Worm (Caenorhabditis elegans): ENCODE data around the gene Y9C2UA.1.

The Y9C2UA.1 gene

DNA sequence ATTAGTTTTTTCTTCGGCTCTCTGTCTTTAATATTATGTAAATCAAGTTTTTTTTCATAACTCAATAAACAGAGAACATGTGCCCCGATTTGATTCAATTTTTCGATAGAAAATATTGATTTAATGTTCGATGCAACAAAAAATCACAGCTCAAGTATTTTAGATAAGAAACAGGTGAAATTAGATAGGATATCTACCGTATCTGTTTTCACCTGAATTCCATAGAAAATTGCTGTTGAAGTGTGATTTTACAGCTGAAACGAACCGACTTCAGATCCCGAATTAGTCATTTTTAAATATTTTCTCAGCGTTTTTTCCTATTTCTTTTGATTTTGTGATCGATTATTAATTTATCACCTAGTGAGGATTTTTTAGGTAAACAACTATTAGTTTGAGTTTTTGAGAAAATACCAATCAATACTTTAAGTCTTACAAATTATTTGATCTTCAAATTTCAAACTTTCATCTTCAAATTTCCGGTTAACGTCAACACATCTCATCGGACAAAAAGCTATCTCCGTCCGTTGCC, at the start of gene Y9C2UA.1:
Y9C2UA.1 (plus strand) TSS at position 479 of the 529 bp plus-strand sequence.
- TF ChIP-seq nhr-11 (tag; optimal IDR thresholded peaks at IDR 0.05) (no peak), mab-5 (tag; optimal IDR thresholded peaks at IDR 0.05) (no peak), ztf-1 (GFP tag; conservative IDR thresholded peaks at IDR 0.05) (no peak), nhr-237 (tag; optimal IDR thresholded peaks at IDR 0.05) (no peak), lin-11 (tag; optimal IDR thresholded peaks at IDR 0.05) (no peak), C34F6.9 (tag; optimal IDR thresholded peaks at IDR 0.05) (no peak), nhr-10 (tag; optimal IDR thresholded peaks at IDR 0.05) (no peak), skn-1 (tag; optimal IDR thresholded peaks at IDR 0.05) (no peak), aly-2 (tag; optimal IDR thresholded peaks at IDR 0.05) (no peak), lsy-2 (tag; optimal IDR thresholded peaks at IDR 0.05) (no peak), nhr-129 (tag; optimal IDR thresholded peaks at IDR 0.05) (no peak)

ce11 chrII:9092910-9093309, 46.5 kb upstream of the Y9C2UA.1 start:
- TF ChIP-seq fos-1 (tag; optimal IDR thresholded peaks at IDR 0.05) (peak; percentile 92), ztf-11 (tag; optimal IDR thresholded peaks at IDR 0.05) (no peak), sma-9 (GFP tag; optimal IDR thresholded peaks at IDR 0.05) (peak; percentile 28), sma-9 (tag; optimal IDR thresholded peaks at IDR 0.05) (no peak), nhr-11 (tag; optimal IDR thresholded peaks at IDR 0.05) (no peak), nhr-25 (tag; optimal IDR thresholded peaks at IDR 0.05) (peak; percentile 10)

DNA sequence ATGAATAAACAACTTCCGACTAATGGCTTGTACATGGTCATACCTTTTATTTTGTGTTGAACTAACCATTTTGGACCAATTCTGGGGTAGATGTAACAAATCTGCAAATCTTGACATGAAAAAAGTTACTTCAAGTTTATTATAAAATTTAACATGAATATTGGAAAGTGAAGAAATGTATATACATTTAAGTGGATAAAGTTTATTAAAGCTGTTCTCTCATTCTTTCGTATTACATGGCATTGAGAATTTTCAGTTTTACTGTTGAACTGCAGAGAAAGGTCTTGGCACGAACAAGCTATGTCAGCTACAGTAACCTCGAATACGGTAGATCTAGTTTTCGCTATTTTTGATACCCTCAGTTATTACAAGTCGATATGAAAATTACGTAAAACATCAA, 45.9 kb upstream of the Y9C2UA.1 start, which contains the start of gene C07H4.1:
C07H4.1 (minus strand) TSS at position 101 of the 400 bp plus-strand sequence.
- TF ChIP-seq sma-9 (GFP tag; optimal IDR thresholded peaks at IDR 0.05) (no peak), sma-9 (tag; optimal IDR thresholded peaks at IDR 0.05) (no peak), alr-1 (tag; optimal IDR thresholded peaks at IDR 0.05) (no peak), ztf-11 (tag; optimal IDR thresholded peaks at IDR 0.05) (no peak), crh-2 (tag; optimal IDR thresholded peaks at IDR 0.05) (no peak), C34F6.9 (tag; optimal IDR thresholded peaks at IDR 0.05) (no peak), nhr-6 (tag; optimal IDR thresholded peaks at IDR 0.05) (no peak), nhr-21 (tag; optimal IDR thresholded peaks at IDR 0.05) (no peak), lin-11 (tag; optimal IDR thresholded peaks at IDR 0.05) (no peak), lsy-2 (tag; optimal IDR thresholded peaks at IDR 0.05) (no peak), lin-13 (GFP tag; optimal IDR thresholded peaks at IDR 0.05) (no peak), elt-3 (tag; optimal IDR thresholded peaks at IDR 0.05) (no peak), elt-1 (tag; optimal IDR thresholded peaks at IDR 0.05) (no peak), ztf-4 (tag; optimal IDR thresholded peaks at IDR 0.05) (no peak), ceh-16 (tag; optimal IDR thresholded peaks at IDR 0.05) (no peak), unc-39 (tag; optimal IDR thresholded peaks at IDR 0.05) (no peak), ZK546.5 (tag; optimal IDR thresholded peaks at IDR 0.05) (no peak)

ce11 chrII:9094247-9094790, 45.1 kb upstream of the Y9C2UA.1 start:
- TF ChIP-seq fos-1 (tag; optimal IDR thresholded peaks at IDR 0.05), result peak; percentile 100
- TF ChIP-seq nhr-129 (tag; optimal IDR thresholded peaks at IDR 0.05), result no peak

DNA sequence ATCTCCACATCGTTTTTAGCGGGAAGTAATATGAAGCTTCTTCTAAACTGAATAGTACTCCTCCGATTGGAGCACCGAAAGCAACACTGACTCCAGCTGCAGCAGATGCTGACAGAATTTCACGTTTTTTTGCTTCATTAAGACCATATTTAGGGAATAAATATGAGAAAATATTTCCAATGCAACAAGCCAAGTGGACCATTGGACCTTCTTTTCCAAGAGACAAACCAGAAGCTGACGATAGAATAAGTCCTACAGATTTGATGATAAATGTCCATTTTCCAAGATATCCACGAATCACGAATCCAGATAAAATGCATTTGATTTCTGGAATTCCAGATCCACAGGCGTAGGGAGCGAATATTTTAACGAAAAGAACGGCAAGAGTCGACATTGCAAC, 42.1 kb upstream of the Y9C2UA.1 start:
- TF ChIP-seq ztf-4 (tag; optimal IDR thresholded peaks at IDR 0.05), result no peak
- TF ChIP-seq gmeb-1 (tag; optimal IDR thresholded peaks at IDR 0.05), result no peak
- no peak for TF ChIP-seq nhr-129 (tag; optimal IDR thresholded peaks at IDR 0.05)
- TF ChIP-seq F13H6.1 (tag; optimal IDR thresholded peaks at IDR 0.05), result no peak
- TF ChIP-seq R02D3.7 (tag; optimal IDR thresholded peaks at IDR 0.05), result no peak
- TF ChIP-seq nhr-10 (tag; optimal IDR thresholded peaks at IDR 0.05), result no peak
- TF ChIP-seq C34F6.9 (tag; optimal IDR thresholded peaks at IDR 0.05), result no peak
- no peak for TF ChIP-seq nhr-25 (tag; optimal IDR thresholded peaks at IDR 0.05)
- TF ChIP-seq Y55F3AM.14 (GFP tag; optimal IDR thresholded peaks at IDR 0.05), result no peak
- no peak for TF ChIP-seq lin-11 (tag; optimal IDR thresholded peaks at IDR 0.05)

- no peak for TF ChIP-seq ceh-82 (tag; optimal IDR thresholded peaks at IDR 0.05)
- TF ChIP-seq nhr-11 (tag; optimal IDR thresholded peaks at IDR 0.05), result no peak
- no peak for TF ChIP-seq nhr-237 (tag; optimal IDR thresholded peaks at IDR 0.05)
- no peak for TF ChIP-seq sma-9 (GFP tag; optimal IDR thresholded peaks at IDR 0.05)
- TF ChIP-seq sma-9 (tag; optimal IDR thresholded peaks at IDR 0.05), result no peak
These were observed 40.9 kb upstream of the Y9C2UA.1 start, which contains the start of gene clh-5 for ce11 chrII:9098505-9098904. clh-5 (minus strand) TSS chrII:9098605.

Measured in whole organism, L2 larva.